Fruit fly (Drosophila melanogaster): ENCODE data around the gene bchs.
A peak's percentile ranks its signal among the peaks of the same experiment; 100 is the strongest.

dm6 chr2L:5901553-5901952 is 5.4 kb upstream of the bchs start:
- TF ChIP-seq CG34367 (tag; optimal IDR thresholded peaks at IDR 0.05) (no peak), CG8301 (tag; optimal IDR thresholded peaks at IDR 0.05) (peak; percentile 60), EcR (GFP tag; optimal IDR thresholded peaks at IDR 0.05) (no peak), Snoo (tag; optimal IDR thresholded peaks at IDR 0.05) (no peak), rn (GFP tag; IDR thresholded peaks at IDR 0.05) (no peak)
